Worm (Caenorhabditis elegans) whole organism, young adult: ENCODE data around the gene srx-133.
A peak's percentile ranks its signal among the peaks of the same experiment; 100 is the strongest.

ENCODE experiments used
- C17E4.6 ChIP-seq: fragments of 200-800 bp; sonication (Bioruptor generic); IDR thresholded peaks from 2 replicates; pipeline ENCODE4 v1.3.6; 2022; ENCODE audit warnings: missing genetic modification reagents, missing genetic modification characterization, missing compliant biosample characterization
- F23B12.7 ChIP-seq: sonication (generic microtip); optimal IDR thresholded peaks from 2 replicates; lab custom pipeline; 2017; ENCODE audit warnings: missing genetic modification characterization, mild to moderate bottlenecking, missing compliant biosample characterization, antibody characterized with exemption, moderate library complexity; ENCODE audit not compliant: insufficient read depth
- F37B4.10 ChIP-seq: fragments of 200-800 bp; sonication (Bioruptor generic); IDR thresholded peaks from 2 replicates; pipeline ENCODE4 v1.3.6; 2022; ENCODE audit warnings: missing genetic modification characterization, missing compliant biosample characterization
- K11D2.4 ChIP-seq: fragments of 200-800 bp; sonication (Bioruptor generic); IDR thresholded peaks from 2 replicates; pipeline ENCODE4 v1.3.6; 2022; ENCODE audit warnings: missing genetic modification reagents, missing genetic modification characterization, missing compliant biosample characterization
- K12H6.12 ChIP-seq: fragments of 200-800 bp; sonication (Bioruptor generic); optimal IDR thresholded peaks from 2 replicates; lab custom pipeline; 2018; ENCODE audit warnings: mild to moderate bottlenecking, missing genetic modification characterization, missing compliant biosample characterization
- T26A5.8 ChIP-seq: sonication (generic microtip); optimal IDR thresholded peaks from 2 replicates; lab custom pipeline; 2016; ENCODE audit warnings: missing genetic modification characterization, missing compliant biosample characterization
- Y67H2A.10 ChIP-seq: fragments of 200-800 bp; sonication (Bioruptor generic); conservative IDR thresholded peaks from 2 replicates; pipeline ENCODE4 v1.3.6; 2022; ENCODE audit warnings: missing genetic modification reagents, missing genetic modification characterization, missing compliant biosample characterization
- ZK185.1 ChIP-seq: sonication (generic microtip); optimal IDR thresholded peaks from 2 replicates; lab custom pipeline; 2016; ENCODE audit warnings: mild to moderate bottlenecking, missing genetic modification characterization, missing compliant biosample characterization; ENCODE audit not compliant: poor library complexity, severe bottlenecking
- akir-1 ChIP-seq: fragments of 200-800 bp; sonication (Bioruptor generic); optimal IDR thresholded peaks from 2 replicates; lab custom pipeline; 2018; ENCODE audit warnings: mild to moderate bottlenecking, missing genetic modification characterization, moderate library complexity, missing compliant biosample characterization
- ama-1 ChIP-seq, 3 experiments: fragments of 150-350 bp in 1 of 3; sonication (generic microtip) in 2 of 3; optimal IDR thresholded peaks; 2 replicates each; lab custom pipeline; 2014 to 2018; ENCODE audit warnings: missing biosample characterization in 2 of 3, missing genetic modification characterization in 2 of 3, missing genetic modification reagents in 2 of 3
- athp-1 ChIP-seq: sonication (generic microtip); optimal IDR thresholded peaks from 2 replicates; lab custom pipeline; 2017; ENCODE audit warnings: mild to moderate bottlenecking, missing genetic modification characterization, missing compliant biosample characterization
- attf-3 ChIP-seq: fragments of 200-800 bp; sonication (Bioruptor generic); conservative IDR thresholded peaks from 2 replicates; pipeline ENCODE4 v1.3.6; 2022; ENCODE audit warnings: missing genetic modification reagents, missing genetic modification characterization, missing compliant biosample characterization
- ceh-58 ChIP-seq: fragments of 200-800 bp; sonication (Bioruptor generic); IDR thresholded peaks from 2 replicates; pipeline ENCODE4 v1.3.6; 2022; ENCODE audit warnings: missing genetic modification characterization, missing compliant biosample characterization
- ceh-91 ChIP-seq: fragments of 200-800 bp; sonication (Bioruptor generic); IDR thresholded peaks from 2 replicates; pipeline ENCODE4 v1.3.6; 2022; ENCODE audit warnings: missing genetic modification reagents, missing genetic modification characterization, missing compliant biosample characterization
- die-1 ChIP-seq: sonication (generic microtip); optimal IDR thresholded peaks from 2 replicates; lab custom pipeline; 2016; ENCODE audit warnings: missing genotype, mild to moderate bottlenecking, missing genetic modification characterization, missing compliant biosample characterization
- dox-1 ChIP-seq: fragments of 200-800 bp; sonication (Bioruptor generic); IDR thresholded peaks from 2 replicates; pipeline ENCODE4 v1.3.6; 2022; ENCODE audit warnings: missing genetic modification reagents, missing genetic modification characterization, missing compliant biosample characterization
- dpl-1 ChIP-seq: fragments of 150-350 bp; optimal IDR thresholded peaks from 2 replicates; lab custom pipeline; 2014; ENCODE audit warnings: missing biosample characterization, missing genetic modification reagents, missing genetic modification characterization
- efl-1 ChIP-seq: fragments of 150-350 bp; optimal IDR thresholded peaks from 2 replicates; lab custom pipeline; 2014; ENCODE audit warnings: missing biosample characterization, missing genetic modification reagents, missing genetic modification characterization
- hlh-12 ChIP-seq: sonication (generic microtip); optimal IDR thresholded peaks from 2 replicates; lab custom pipeline; 2016; ENCODE audit warnings: missing genetic modification characterization, missing compliant biosample characterization
- hlh-26 ChIP-seq: fragments of 200-800 bp; sonication (Bioruptor generic); conservative IDR thresholded peaks from 2 replicates; pipeline ENCODE4 v1.3.6; 2022; ENCODE audit warnings: missing genetic modification reagents, missing genetic modification characterization, missing compliant biosample characterization
- let-607 ChIP-seq, 2 experiments: fragments of 200-800 bp in 1 of 2; sonication (Bioruptor generic) in 1 of 2; sonication (generic microtip) in 1 of 2; optimal IDR thresholded peaks; 2 replicates each; lab custom pipeline; 2016 to 2018; ENCODE audit warnings: mild to moderate bottlenecking in 2 of 2, missing compliant biosample characterization in 2 of 2, missing genetic modification characterization in 2 of 2, moderate library complexity in 2 of 2, missing genotype in 1 of 2
- lin-26 ChIP-seq: fragments of 200-800 bp; sonication (Bioruptor generic); IDR thresholded peaks from 2 replicates; pipeline ENCODE4 v1.3.6; 2022; ENCODE audit warnings: missing genetic modification reagents, missing genetic modification characterization, missing compliant biosample characterization
- lsl-1 ChIP-seq: fragments of 200-800 bp; sonication (Bioruptor generic); optimal IDR thresholded peaks from 2 replicates; lab custom pipeline; 2018; ENCODE audit warnings: mild to moderate bottlenecking, missing genetic modification characterization, moderate library complexity, missing compliant biosample characterization
- madf-6 ChIP-seq: fragments of 200-800 bp; sonication (Bioruptor generic); IDR thresholded peaks from 2 replicates; pipeline ENCODE4 v1.3.6; 2022; ENCODE audit warnings: missing genetic modification reagents, missing genetic modification characterization, missing compliant biosample characterization
- madf-8 ChIP-seq: fragments of 200-800 bp; sonication (Bioruptor generic); conservative IDR thresholded peaks from 2 replicates; pipeline ENCODE4 v1.3.6; 2022; ENCODE audit warnings: missing genetic modification reagents, missing genetic modification characterization, missing compliant biosample characterization
- mcd-1 ChIP-seq: fragments of 200-800 bp; sonication (Bioruptor generic); IDR thresholded peaks from 2 replicates; pipeline ENCODE4 v1.3.6; 2022; ENCODE audit warnings: missing genetic modification reagents, missing genetic modification characterization, missing compliant biosample characterization
- mxl-1 ChIP-seq: sonication (generic microtip); optimal IDR thresholded peaks from 2 replicates; lab custom pipeline; 2016; ENCODE audit warnings: missing genetic modification characterization, missing compliant biosample characterization
- nhr-80 ChIP-seq: sonication (generic microtip); optimal IDR thresholded peaks from 2 replicates; lab custom pipeline; 2016; ENCODE audit warnings: missing genetic modification characterization, missing compliant biosample characterization
- pha-4 ChIP-seq: fragments of 150-350 bp; sonication (generic microtip); optimal IDR thresholded peaks from 2 replicates; lab custom pipeline; 2014; ENCODE audit warnings: missing biosample characterization, missing genetic modification reagents, missing genetic modification characterization
- rcor-1 ChIP-seq: fragments of 200-800 bp; sonication (Bioruptor generic); IDR thresholded peaks from 2 replicates; pipeline ENCODE4 v1.3.6; 2022; ENCODE audit warnings: missing genetic modification reagents, missing genetic modification characterization, missing compliant biosample characterization
- rec-8 ChIP-seq, 2 experiments: sonication (generic microtip); optimal IDR thresholded peaks; 2 replicates each; lab custom pipeline; 2016; ENCODE audit warnings: mild to moderate bottlenecking in 2 of 2, missing genetic modification characterization in 2 of 2, missing genetic modification reagents in 2 of 2, missing genotype in 2 of 2, missing biosample characterization in 1 of 2, missing compliant biosample characterization in 1 of 2, moderate library complexity in 1 of 2
- snpc-1.1 ChIP-seq: sonication (generic microtip); optimal IDR thresholded peaks from 2 replicates; lab custom pipeline; 2017; ENCODE audit warnings: missing genetic modification characterization, mild to moderate bottlenecking, missing compliant biosample characterization, antibody characterized with exemption, moderate library complexity, missing genotype, missing genetic modification reagents; ENCODE audit not compliant: insufficient read depth
- snpc-3.4 ChIP-seq: sonication (generic microtip); optimal IDR thresholded peaks from 2 replicates; lab custom pipeline; 2017; ENCODE audit warnings: missing genetic modification characterization, mild to moderate bottlenecking, missing compliant biosample characterization, antibody characterized with exemption, moderate library complexity, missing genotype, missing genetic modification reagents
- snpc-4 ChIP-seq, 5 experiments: fragments of 150-350 bp in 1 of 5; sonication (generic microtip) in 4 of 5; optimal IDR thresholded peaks; 2 replicates each; lab custom pipeline; 2014 to 2018; ENCODE audit warnings: missing genetic modification characterization in 5 of 5, missing biosample characterization in 3 of 5, antibody characterized with exemption in 2 of 5, mild to moderate bottlenecking in 2 of 5, missing compliant biosample characterization in 2 of 5, missing genotype in 2 of 5, moderate library complexity in 2 of 5, missing genetic modification reagents in 1 of 5
- somi-1 ChIP-seq: fragments of 200-800 bp; sonication (Bioruptor generic); optimal IDR thresholded peaks from 2 replicates; lab custom pipeline; 2018; ENCODE audit warnings: mild to moderate bottlenecking, missing genetic modification characterization, missing compliant biosample characterization
- ztf-18 ChIP-seq: sonication (generic microtip); optimal IDR thresholded peaks from 2 replicates; lab custom pipeline; 2016; ENCODE audit warnings: missing genotype, mild to moderate bottlenecking, missing genetic modification characterization, missing compliant biosample characterization
- ztf-26 ChIP-seq: sonication (generic microtip); optimal IDR thresholded peaks from 2 replicates; lab custom pipeline; 2017; ENCODE audit warnings: missing genetic modification characterization, missing compliant biosample characterization
- ztf-28 ChIP-seq: fragments of 200-800 bp; sonication (Bioruptor generic); IDR thresholded peaks from 2 replicates; pipeline ENCODE4 v1.3.6; 2022; ENCODE audit warnings: missing genetic modification reagents, missing genetic modification characterization, missing compliant biosample characterization
- ztf-6 ChIP-seq: fragments of 200-800 bp; sonication (Bioruptor generic); IDR thresholded peaks from 2 replicates; pipeline ENCODE4 v1.3.6; 2022; ENCODE audit warnings: missing genetic modification reagents, missing genetic modification characterization, missing compliant biosample characterization

Gene srx-133

DNA sequence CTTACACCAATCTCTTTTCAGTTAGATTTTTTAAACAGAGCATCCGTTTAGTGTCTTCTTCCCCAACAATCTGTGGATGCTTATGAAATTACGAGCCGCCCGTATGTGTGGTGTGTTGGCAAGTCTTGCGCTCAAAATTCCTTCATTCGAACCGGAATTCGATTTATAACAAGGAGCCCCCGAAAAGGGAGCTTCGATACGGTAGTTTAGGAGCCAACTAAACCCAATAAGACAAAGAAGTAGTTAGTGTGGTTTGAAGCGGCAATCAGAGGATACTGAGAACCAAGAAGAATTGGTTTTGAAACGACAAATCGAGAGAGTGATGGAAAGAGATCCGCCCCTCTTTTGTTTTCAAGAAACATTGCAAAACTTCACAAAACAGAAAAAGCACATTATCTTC, 36.1 kb upstream of the srx-133 start:
- TF ChIP-seq T26A5.8 (tag; lab: Kevin White, UChicago) (no peak), ceh-91 (GFP tag; lab: Robert Waterston, UW) (no peak), ztf-28 (GFP tag; lab: Robert Waterston, UW) (no peak), snpc-1.1 (tag; lab: Kevin White, UChicago) (no peak)

DNA sequence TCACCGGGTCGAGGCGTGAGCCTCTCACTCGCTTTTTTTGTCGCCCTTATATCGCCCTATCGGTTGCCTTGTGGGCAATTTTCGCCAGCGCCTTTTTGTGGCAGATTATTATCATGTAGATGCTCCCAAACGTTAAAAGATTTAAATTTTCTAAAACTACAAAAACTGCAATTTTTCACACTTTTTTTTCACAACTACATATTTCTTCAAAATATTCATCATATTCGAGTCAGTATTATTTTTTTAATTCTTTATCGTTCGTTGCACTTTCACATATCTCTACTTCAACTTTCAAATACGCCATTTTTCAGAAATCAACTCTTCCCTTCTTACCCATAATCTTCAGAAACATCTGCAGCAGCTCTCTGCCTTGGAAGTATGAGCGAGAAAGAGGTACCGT, 35.5 kb upstream of the srx-133 start, which contains the start of gene ceh-24:
Gene ceh-24 (plus strand): TSS at position 301 of the 400 bp plus-strand sequence.
- no peak for TF ChIP-seq ztf-28 (GFP tag; lab: Robert Waterston, UW)
- no peak for TF ChIP-seq somi-1 (GFP tag; lab: Kevin White, UChicago)
- TF ChIP-seq akir-1 (GFP tag; lab: Kevin White, UChicago): no peak
- no peak for TF ChIP-seq K12H6.12 (tag; lab: Kevin White, UChicago)
- TF ChIP-seq, all 124 proteins: peak for 0

DNA sequence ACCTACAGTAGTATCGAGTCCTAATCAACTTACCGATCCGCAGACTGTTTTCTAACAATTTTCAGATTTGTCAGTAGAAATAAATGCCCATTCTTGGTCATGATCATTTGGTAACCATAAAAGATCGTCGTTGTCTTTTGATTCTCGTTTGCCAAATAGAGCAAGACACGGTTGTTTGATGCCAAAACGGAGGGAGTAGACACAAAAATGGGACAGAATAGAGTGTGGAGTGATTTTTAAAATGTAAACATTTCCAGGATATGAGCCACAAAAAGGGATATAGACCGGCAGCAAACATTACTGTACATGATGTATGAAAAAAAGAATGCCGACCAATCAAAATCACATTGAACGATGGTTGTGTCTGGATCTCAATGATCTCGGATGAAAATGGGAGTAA, 31.6 kb upstream of the srx-133 start, which contains the start of gene F55B12.2:
Gene F55B12.2 (minus strand): TSS at position 101 of the 400 bp plus-strand sequence.
- TF ChIP-seq mxl-1 (no peak), lin-26 (GFP tag; lab: Robert Waterston, UW) (no peak)

DNA sequence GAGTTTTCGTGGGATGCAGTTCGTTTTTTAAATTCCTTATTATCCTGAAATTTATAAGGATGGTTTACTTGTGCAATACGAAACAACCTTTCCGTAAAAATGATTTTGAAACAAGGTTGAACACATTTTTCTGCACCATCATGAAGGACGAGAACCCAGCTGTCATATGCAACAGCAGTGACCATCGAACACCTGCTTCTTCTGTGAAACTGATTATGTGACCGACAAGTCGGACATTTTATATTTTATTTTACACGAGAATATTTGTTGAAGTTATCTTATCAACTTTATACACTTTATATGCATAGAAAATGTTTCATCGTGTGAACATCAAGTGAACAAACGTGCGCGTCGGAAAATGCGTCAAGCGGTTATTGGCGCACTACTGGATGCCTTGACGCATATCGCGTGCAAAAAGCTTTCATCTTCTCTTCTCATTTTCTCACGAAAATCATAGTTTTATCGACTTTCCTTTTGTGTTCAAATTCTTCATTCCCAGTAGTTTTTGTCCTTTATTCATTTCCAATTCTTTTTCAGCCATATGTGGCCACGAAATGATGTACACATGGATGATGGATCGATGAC, 29.6 kb upstream of the srx-133 start, which contains the start of gene sel-10:
Gene sel-10 (plus strand): TSS at position 538 of the 585 bp plus-strand sequence.
- TF ChIP-seq lsl-1 (peak; percentile 43), mcd-1 (GFP tag; lab: Robert Waterston, UW) (peak; percentile 77), efl-1 (GFP tag; lab: Kevin White, UChicago) (peak; percentile 15), F37B4.10 (no peak), hlh-26 (GFP tag; lab: Robert Waterston, UW) (no peak), F23B12.7 (tag; lab: Kevin White, UChicago) (peak; percentile 40), dpl-1 (peak; percentile 7), T26A5.8 (tag; lab: Kevin White, UChicago) (no peak), ztf-6 (no peak), K12H6.12 (tag; lab: Kevin White, UChicago) (peak; percentile 31), die-1 (tag; lab: Kevin White, UChicago) (no peak), somi-1 (GFP tag; lab: Kevin White, UChicago) (no peak), snpc-3.4 (tag; lab: Kevin White, UChicago) (peak; percentile 18), K11D2.4 (0 out of 2 replicates have a peak, but pooled peaks have one; percentile 42), ztf-18 (tag; lab: Kevin White, UChicago) (peak; percentile 95), athp-1 (tag; lab: Kevin White, UChicago) (no peak), ztf-26 (no peak), Y67H2A.10 (GFP tag; lab: Robert Waterston, UW) (no peak), hlh-12 (tag; lab: Kevin White, UChicago) (no peak), rec-8 (tag; optimal IDR thresholded peaks at IDR 0.05; lab: Kevin White, UChicago) (no peak), ZK185.1 (tag; lab: Kevin White, UChicago) (peak; percentile 67), attf-3 (GFP tag; lab: Robert Waterston, UW) (0 out of 2 replicates have a peak, but pooled peaks have one; percentile 20), snpc-4 (GFP tag; optimal IDR thresholded peaks at IDR 0.05; lab: Kevin White, UChicago) (peak; percentile 65), snpc-4 (tag; optimal IDR thresholded peaks at IDR 0.05; lab: Kevin White, UChicago) (peak in 2 of 4 experiments; percentile 33 to 65), nhr-80 (tag; lab: Kevin White, UChicago) (peak; percentile 66), ama-1 (optimal IDR thresholded peaks at IDR 0.05; lab: Kevin White, UChicago) (no peak), ama-1 (GFP tag; optimal IDR thresholded peaks at IDR 0.05; lab: Kevin White, UChicago) (no peak), rcor-1 (GFP tag; lab: Robert Waterston, UW) (peak; percentile 31; the same call in 1 of the 2 replicates), ceh-58 (GFP tag; lab: Robert Waterston, UW) (no peak), pha-4 (tag; lab: Kevin White, UChicago) (no peak), madf-6 (GFP tag; lab: Robert Waterston, UW) (peak; percentile 71; the same call in 1 of the 2 replicates), dox-1 (GFP tag; lab: Robert Waterston, UW) (no peak; the same call in 1 of the 2 replicates), let-607 (tag; optimal IDR thresholded peaks at IDR 0.05; lab: Kevin White, UChicago) (no peak), lin-26 (GFP tag; lab: Robert Waterston, UW) (no peak), C17E4.6 (GFP tag; lab: Robert Waterston, UW) (no peak), madf-8 (GFP tag; lab: Robert Waterston, UW) (0 out of 2 replicates have a peak, but pooled peaks have one; percentile 13)
